Worm (Caenorhabditis elegans) whole organism, young adult: ENCODE results near the gene epic-2.

ENCODE experiments used
- B0035.1 ChIP-seq: sonication (generic microtip); optimal IDR thresholded peaks from 2 replicates; lab custom pipeline; 2016; ENCODE audit warnings: missing genetic modification characterization, mild to moderate bottlenecking, missing compliant biosample characterization, missing genotype, missing genetic modification reagents
- B0336.3 ChIP-seq: fragments of 200-800 bp; sonication (Bioruptor generic); IDR thresholded peaks from 2 replicates; pipeline ENCODE4 v1.3.6; 2022; ENCODE audit warnings: missing genetic modification characterization, missing compliant biosample characterization
- F22D6.2 ChIP-seq: sonication (generic microtip); optimal IDR thresholded peaks from 2 replicates; lab custom pipeline; 2016; ENCODE audit warnings: mild to moderate bottlenecking, missing genetic modification characterization, missing compliant biosample characterization
- F33H1.4 ChIP-seq: fragments of 200-800 bp; sonication (Bioruptor generic); IDR thresholded peaks from 2 replicates; pipeline ENCODE4 v1.3.6; 2022; ENCODE audit warnings: missing genetic modification reagents, missing genetic modification characterization, missing compliant biosample characterization
- F55B11.4 ChIP-seq: sonication (generic microtip); optimal IDR thresholded peaks from 2 replicates; lab custom pipeline; 2016; ENCODE audit warnings: missing compliant biosample characterization, missing genetic modification characterization, borderline replicate concordance; ENCODE audit not compliant: insufficient read depth
- F57A8.1 ChIP-seq: fragments of 200-800 bp; sonication (Bioruptor generic); optimal IDR thresholded peaks from 2 replicates; lab custom pipeline; 2018; ENCODE audit warnings: mild to moderate bottlenecking, missing genetic modification characterization, moderate library complexity, missing compliant biosample characterization
- K12H6.12 ChIP-seq: fragments of 200-800 bp; sonication (Bioruptor generic); optimal IDR thresholded peaks from 2 replicates; lab custom pipeline; 2018; ENCODE audit warnings: mild to moderate bottlenecking, missing genetic modification characterization, missing compliant biosample characterization
- Y53F4B.3 ChIP-seq: fragments of 200-800 bp; sonication (Bioruptor generic); IDR thresholded peaks from 2 replicates; pipeline ENCODE4 v1.3.6; 2022; ENCODE audit warnings: missing genetic modification reagents, missing genetic modification characterization, missing compliant biosample characterization
- Y67H2A.10 ChIP-seq: fragments of 200-800 bp; sonication (Bioruptor generic); conservative IDR thresholded peaks from 2 replicates; pipeline ENCODE4 v1.3.6; 2022; ENCODE audit warnings: missing genetic modification reagents, missing genetic modification characterization, missing compliant biosample characterization
- Y95B8A.8 ChIP-seq: fragments of 200-800 bp; sonication (Bioruptor generic); IDR thresholded peaks from 2 replicates; pipeline ENCODE4 v1.3.6; 2022; ENCODE audit warnings: missing genetic modification reagents, missing genetic modification characterization, missing compliant biosample characterization
- aptf-2 ChIP-seq: fragments of 200-800 bp; sonication (Bioruptor generic); conservative IDR thresholded peaks from 2 replicates; pipeline ENCODE4 v1.3.6; 2022; ENCODE audit warnings: missing genetic modification reagents, missing genetic modification characterization, missing compliant biosample characterization
- athp-1 ChIP-seq: sonication (generic microtip); optimal IDR thresholded peaks from 2 replicates; lab custom pipeline; 2017; ENCODE audit warnings: mild to moderate bottlenecking, missing genetic modification characterization, missing compliant biosample characterization
- bed-1 ChIP-seq: fragments of 200-800 bp; sonication (Bioruptor generic); IDR thresholded peaks from 2 replicates; pipeline ENCODE4 v1.3.6; 2022; ENCODE audit warnings: missing genetic modification reagents, missing genetic modification characterization, missing compliant biosample characterization
- ccch-3 ChIP-seq: fragments of 200-800 bp; sonication (Bioruptor generic); optimal IDR thresholded peaks from 2 replicates; lab custom pipeline; 2018; ENCODE audit warnings: mild to moderate bottlenecking, missing genetic modification characterization, missing compliant biosample characterization
- ceh-100 ChIP-seq: fragments of 200-800 bp; sonication (Bioruptor generic); IDR thresholded peaks from 2 replicates; pipeline ENCODE4 v1.3.6; 2022; ENCODE audit warnings: missing genetic modification reagents, missing genetic modification characterization, missing compliant biosample characterization
- ceh-40 ChIP-seq: fragments of 200-800 bp; sonication (Bioruptor generic); IDR thresholded peaks from 2 replicates; pipeline ENCODE4 v1.3.6; 2022; ENCODE audit warnings: missing genetic modification characterization, missing compliant biosample characterization
- ceh-91 ChIP-seq: fragments of 200-800 bp; sonication (Bioruptor generic); IDR thresholded peaks from 2 replicates; pipeline ENCODE4 v1.3.6; 2022; ENCODE audit warnings: missing genetic modification reagents, missing genetic modification characterization, missing compliant biosample characterization
- die-1 ChIP-seq: sonication (generic microtip); optimal IDR thresholded peaks from 2 replicates; lab custom pipeline; 2016; ENCODE audit warnings: missing genotype, mild to moderate bottlenecking, missing genetic modification characterization, missing compliant biosample characterization
- dox-1 ChIP-seq: fragments of 200-800 bp; sonication (Bioruptor generic); IDR thresholded peaks from 2 replicates; pipeline ENCODE4 v1.3.6; 2022; ENCODE audit warnings: missing genetic modification reagents, missing genetic modification characterization, missing compliant biosample characterization
- efl-1 ChIP-seq: fragments of 150-350 bp; optimal IDR thresholded peaks from 2 replicates; lab custom pipeline; 2014; ENCODE audit warnings: missing biosample characterization, missing genetic modification reagents, missing genetic modification characterization
- egl-44 ChIP-seq: fragments of 200-800 bp; sonication (Bioruptor generic); IDR thresholded peaks from 2 replicates; pipeline ENCODE4 v1.3.6; 2022; ENCODE audit warnings: missing genetic modification reagents, missing genetic modification characterization, missing compliant biosample characterization
- egrh-3 ChIP-seq: fragments of 200-800 bp; sonication (Bioruptor generic); IDR thresholded peaks from 2 replicates; pipeline ENCODE4 v1.3.6; 2022; ENCODE audit warnings: missing genetic modification reagents, missing genetic modification characterization, missing compliant biosample characterization
- hlh-12 ChIP-seq: sonication (generic microtip); optimal IDR thresholded peaks from 2 replicates; lab custom pipeline; 2016; ENCODE audit warnings: missing genetic modification characterization, missing compliant biosample characterization
- hmg-1.2 ChIP-seq: fragments of 200-800 bp; sonication (Bioruptor generic); IDR thresholded peaks from 2 replicates; pipeline ENCODE4 v1.3.6; 2022; ENCODE audit warnings: missing genetic modification reagents, missing genetic modification characterization, missing compliant biosample characterization
- lin-35 ChIP-seq, 3 experiments: fragments of 150-350 bp in 2 of 3; sonication (generic microtip) in 1 of 3; optimal IDR thresholded peaks; 2 replicates each; lab custom pipeline; 2014 to 2018; ENCODE audit warnings: missing biosample characterization in 3 of 3, missing genetic modification characterization in 3 of 3, missing genetic modification reagents in 3 of 3
- lin-54 ChIP-seq: fragments of 200-800 bp; sonication (Bioruptor generic); optimal IDR thresholded peaks from 2 replicates; lab custom pipeline; 2018; ENCODE audit warnings: mild to moderate bottlenecking, missing genetic modification characterization, missing compliant biosample characterization
- lsl-1 ChIP-seq: fragments of 200-800 bp; sonication (Bioruptor generic); optimal IDR thresholded peaks from 2 replicates; lab custom pipeline; 2018; ENCODE audit warnings: mild to moderate bottlenecking, missing genetic modification characterization, moderate library complexity, missing compliant biosample characterization
- mel-28 ChIP-seq: sonication (generic microtip); optimal IDR thresholded peaks from 2 replicates; lab custom pipeline; 2016; ENCODE audit warnings: borderline replicate concordance, mild to moderate bottlenecking, missing genetic modification characterization, missing compliant biosample characterization
- mes-4 ChIP-seq: sonication (generic microtip); optimal IDR thresholded peaks from 2 replicates; lab custom pipeline; 2016; ENCODE audit warnings: missing genotype, missing genetic modification characterization, missing compliant biosample characterization
- mxl-1 ChIP-seq: sonication (generic microtip); optimal IDR thresholded peaks from 2 replicates; lab custom pipeline; 2016; ENCODE audit warnings: missing genetic modification characterization, missing compliant biosample characterization
- nhr-179 ChIP-seq: sonication (generic microtip); optimal IDR thresholded peaks from 2 replicates; lab custom pipeline; 2016; ENCODE audit warnings: mild to moderate bottlenecking, missing genetic modification characterization, missing compliant biosample characterization
- nhr-27 ChIP-seq: fragments of 200-800 bp; sonication (Bioruptor generic); optimal IDR thresholded peaks from 2 replicates; lab custom pipeline; 2018; ENCODE audit warnings: mild to moderate bottlenecking, missing genetic modification characterization, moderate library complexity, missing compliant biosample characterization
- nhr-80 ChIP-seq: sonication (generic microtip); optimal IDR thresholded peaks from 2 replicates; lab custom pipeline; 2016; ENCODE audit warnings: missing genetic modification characterization, missing compliant biosample characterization
- rec-8 ChIP-seq, 2 experiments: sonication (generic microtip); optimal IDR thresholded peaks; 2 replicates each; lab custom pipeline; 2016; ENCODE audit warnings: mild to moderate bottlenecking in 2 of 2, missing genetic modification characterization in 2 of 2, missing genetic modification reagents in 2 of 2, missing genotype in 2 of 2, missing biosample characterization in 1 of 2, missing compliant biosample characterization in 1 of 2, moderate library complexity in 1 of 2
- rpc-1 ChIP-seq, 2 experiments: fragments of 150-350 bp in 1 of 2; sonication (generic microtip) in 1 of 2; optimal IDR thresholded peaks; 2 replicates each; lab custom pipeline; 2014 to 2018; ENCODE audit warnings: missing biosample characterization in 1 of 2, missing genetic modification characterization in 1 of 2, missing genetic modification reagents in 1 of 2, missing genotype in 1 of 2
- sdz-38 ChIP-seq: sonication (generic microtip); optimal IDR thresholded peaks from 2 replicates; lab custom pipeline; 2016; ENCODE audit warnings: missing genotype, missing genetic modification characterization, missing compliant biosample characterization
- snpc-1.1 ChIP-seq: sonication (generic microtip); optimal IDR thresholded peaks from 2 replicates; lab custom pipeline; 2017; ENCODE audit warnings: missing genetic modification characterization, mild to moderate bottlenecking, missing compliant biosample characterization, antibody characterized with exemption, moderate library complexity, missing genotype, missing genetic modification reagents; ENCODE audit not compliant: insufficient read depth
- snpc-4 ChIP-seq, 5 experiments: fragments of 150-350 bp in 1 of 5; sonication (generic microtip) in 4 of 5; optimal IDR thresholded peaks; 2 replicates each; lab custom pipeline; 2014 to 2018; ENCODE audit warnings: missing genetic modification characterization in 5 of 5, missing biosample characterization in 3 of 5, antibody characterized with exemption in 2 of 5, mild to moderate bottlenecking in 2 of 5, missing compliant biosample characterization in 2 of 5, missing genotype in 2 of 5, moderate library complexity in 2 of 5, missing genetic modification reagents in 1 of 5
- somi-1 ChIP-seq: fragments of 200-800 bp; sonication (Bioruptor generic); optimal IDR thresholded peaks from 2 replicates; lab custom pipeline; 2018; ENCODE audit warnings: mild to moderate bottlenecking, missing genetic modification characterization, missing compliant biosample characterization
- tbp1 ChIP-seq: fragments of 200-800 bp; sonication (Bioruptor generic); optimal IDR thresholded peaks from 2 replicates; lab custom pipeline; 2018; ENCODE audit warnings: mild to moderate bottlenecking, missing genetic modification characterization, missing compliant biosample characterization
- tlf-1 ChIP-seq: fragments of 200-800 bp; sonication (Bioruptor generic); optimal IDR thresholded peaks from 2 replicates; lab custom pipeline; 2018; ENCODE audit warnings: mild to moderate bottlenecking, missing genetic modification characterization, missing compliant biosample characterization
- unc-130 ChIP-seq: sonication (generic microtip); optimal IDR thresholded peaks from 2 replicates; lab custom pipeline; 2016; ENCODE audit warnings: missing genetic modification reagents, missing genetic modification characterization, missing compliant biosample characterization
- unc-62 ChIP-seq: fragments of 150-350 bp; optimal IDR thresholded peaks from 2 replicates; lab custom pipeline; 2014; ENCODE audit warnings: missing biosample characterization, missing genetic modification reagents, missing genetic modification characterization
- ztf-25 ChIP-seq: fragments of 200-800 bp; sonication (Bioruptor generic); IDR thresholded peaks from 2 replicates; pipeline ENCODE4 v1.3.6; 2022; ENCODE audit warnings: missing genetic modification reagents, missing genetic modification characterization, missing compliant biosample characterization
- ztf-28 ChIP-seq: fragments of 200-800 bp; sonication (Bioruptor generic); IDR thresholded peaks from 2 replicates; pipeline ENCODE4 v1.3.6; 2022; ENCODE audit warnings: missing genetic modification reagents, missing genetic modification characterization, missing compliant biosample characterization
- ztf-6 ChIP-seq: fragments of 200-800 bp; sonication (Bioruptor generic); IDR thresholded peaks from 2 replicates; pipeline ENCODE4 v1.3.6; 2022; ENCODE audit warnings: missing genetic modification reagents, missing genetic modification characterization, missing compliant biosample characterization

Gene epic-2

DNA sequence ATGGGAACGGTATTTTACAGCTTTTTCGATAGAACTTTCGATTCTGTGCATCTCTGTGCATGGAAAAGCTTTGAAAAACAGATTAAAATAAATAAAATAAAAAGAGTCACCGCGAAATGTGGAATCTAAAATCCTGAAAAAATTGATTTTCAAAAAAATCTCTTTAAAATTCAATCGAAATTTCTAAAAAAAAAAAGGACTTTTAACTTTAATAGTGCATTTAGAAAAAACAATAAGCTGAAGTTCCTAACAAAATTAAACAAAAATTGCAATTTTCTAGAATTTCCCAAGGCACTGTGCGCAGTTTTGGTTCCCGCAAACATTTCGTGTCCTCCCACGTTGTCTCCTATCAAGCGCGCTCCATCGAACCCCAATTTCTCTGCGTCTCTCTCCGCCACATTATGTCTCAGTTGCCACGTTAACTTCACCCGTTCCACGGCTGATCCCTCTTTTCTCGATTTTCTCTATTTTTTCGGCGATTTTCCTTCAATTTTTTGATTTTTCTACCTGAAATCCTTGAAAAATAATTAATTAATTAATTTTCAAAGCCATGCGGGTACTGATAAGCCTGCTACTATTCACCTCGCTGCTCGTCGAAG is 25.0 kb downstream of the epic-2 start, which contains the start of the genes Y41D4A.6 and Y41D4A.4 (continued):
- TF ChIP-seq snpc-4 (GFP tag; optimal IDR thresholded peaks at IDR 0.05; lab: Kevin White, UChicago) (no peak), snpc-4 (tag; optimal IDR thresholded peaks at IDR 0.05; lab: Kevin White, UChicago) (peak; percentile 22 to 66 (median 58)), nhr-27 (tag; lab: Kevin White, UChicago) (no peak), hlh-12 (no peak), Y53F4B.3 (GFP tag; lab: Robert Waterston, UW) (no peak), ceh-100 (peak; percentile 99), egrh-3 (GFP tag; lab: Robert Waterston, UW) (peak; percentile 76), F55B11.4 (tag; lab: Kevin White, UChicago) (no peak), K12H6.12 (tag; lab: Kevin White, UChicago) (peak; percentile 89), somi-1 (GFP tag; lab: Kevin White, UChicago) (peak; percentile 31), egl-44 (GFP tag; lab: Robert Waterston, UW) (no peak), ccch-3 (GFP tag; lab: Kevin White, UChicago) (peak; percentile 67), snpc-1.1 (no peak), F57A8.1 (GFP tag; lab: Kevin White, UChicago) (no peak), tbp1 (GFP tag; lab: Kevin White, UChicago) (peak; percentile 60), efl-1 (GFP tag; lab: Kevin White, UChicago) (peak; percentile 5), ztf-25 (GFP tag; lab: Robert Waterston, UW) (peak; percentile 38; the same call in 1 of the 2 replicates), F22D6.2 (tag; lab: Kevin White, UChicago) (no peak), unc-130 (GFP tag; lab: Kevin White, UChicago) (peak; percentile 94), tlf-1 (peak; percentile 37), aptf-2 (GFP tag; lab: Robert Waterston, UW) (peak; percentile 76), hmg-1.2 (GFP tag; lab: Robert Waterston, UW) (peak; percentile 99), sdz-38 (tag; lab: Kevin White, UChicago) (no peak), athp-1 (tag; lab: Kevin White, UChicago) (peak; percentile 73), mel-28 (tag; lab: Kevin White, UChicago) (peak; percentile 64), lsl-1 (GFP tag; lab: Kevin White, UChicago) (peak; percentile 70), mxl-1 (no peak), rec-8 (tag; optimal IDR thresholded peaks at IDR 0.05; lab: Kevin White, UChicago) (peak in 1 of 2 experiments; percentile 47), ceh-40 (no peak), lin-54 (GFP tag; lab: Kevin White, UChicago) (peak; percentile 79), die-1 (tag; lab: Kevin White, UChicago) (peak; percentile 12), B0336.3 (GFP tag; lab: Robert Waterston, UW) (peak; percentile 51; the same call in 1 of the 2 replicates), ceh-91 (GFP tag; lab: Robert Waterston, UW) (peak; percentile 76), ztf-6 (peak; percentile 64; the same call in 1 of the 2 replicates), nhr-179 (tag; lab: Kevin White, UChicago) (no peak), rpc-1 (optimal IDR thresholded peaks at IDR 0.05; lab: Kevin White, UChicago) (no peak), rpc-1 (tag; optimal IDR thresholded peaks at IDR 0.05; lab: Kevin White, UChicago) (no peak), Y95B8A.8 (GFP tag; lab: Robert Waterston, UW) (0 out of 2 replicates have a peak, but pooled peaks have one; percentile 61), unc-62 (GFP tag; lab: Kevin White, UChicago) (no peak), dox-1 (GFP tag; lab: Robert Waterston, UW) (peak; percentile 94), F33H1.4 (GFP tag; lab: Robert Waterston, UW) (peak; percentile 68), Y67H2A.10 (GFP tag; lab: Robert Waterston, UW) (no peak), lin-35 (GFP tag; optimal IDR thresholded peaks at IDR 0.05; lab: Kevin White, UChicago) (peak in 1 of 3 experiments; percentile 15), bed-1 (GFP tag; lab: Robert Waterston, UW) (no peak), mes-4 (tag; lab: Kevin White, UChicago) (no peak), B0035.1 (tag; lab: Kevin White, UChicago) (peak; percentile 38), nhr-80 (tag; lab: Kevin White, UChicago) (peak; percentile 65), ztf-28 (GFP tag; lab: Robert Waterston, UW) (peak; percentile 91)
